Fruit fly (Drosophila melanogaster): ENCODE measurements around the gene gl.

gl gene

DNA sequence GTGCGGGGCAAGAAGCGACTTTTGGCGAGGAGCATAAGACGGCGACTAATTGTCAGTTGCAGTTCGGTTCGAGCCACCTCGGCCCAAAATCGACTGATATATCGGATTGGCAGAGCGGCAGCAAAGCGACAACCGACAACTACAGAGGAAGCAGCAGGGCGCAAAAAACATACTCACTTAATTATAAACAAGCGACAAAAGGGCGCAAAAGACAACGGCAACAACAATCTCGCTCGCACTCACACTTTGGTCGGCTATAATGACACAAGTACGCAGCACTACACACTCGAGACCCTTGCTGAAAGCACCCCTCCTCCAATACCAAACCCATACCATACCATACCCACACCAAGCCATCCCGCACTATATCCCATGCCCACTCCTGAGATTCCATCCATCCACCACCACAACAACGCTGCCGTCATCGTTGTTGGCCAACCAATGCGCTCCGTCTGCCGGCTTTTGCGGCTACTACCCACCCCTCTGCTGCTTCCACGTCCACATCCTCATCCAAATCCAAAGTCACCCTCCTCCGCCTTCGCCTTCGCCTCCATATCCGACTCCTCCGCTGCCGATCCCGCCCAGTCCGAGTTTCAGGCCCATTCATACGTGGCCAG lies at the start of gene gl:
Gene gl, minus strand, starts transcription at position 51 of the 617 bp plus-strand sequence.
- no peak for TF ChIP-seq ttk (optimal IDR thresholded peaks at IDR 0.05)
- TF ChIP-seq Myc (optimal IDR thresholded peaks at IDR 0.05): no peak
- TF ChIP-seq insv (optimal IDR thresholded peaks at IDR 0.05): no peak
- TF ChIP-seq h (optimal IDR thresholded peaks at IDR 0.05): no peak
- TF ChIP-seq psq (optimal IDR thresholded peaks at IDR 0.05): no peak
- no peak for TF ChIP-seq Sin3A (optimal IDR thresholded peaks at IDR 0.05)

DNA sequence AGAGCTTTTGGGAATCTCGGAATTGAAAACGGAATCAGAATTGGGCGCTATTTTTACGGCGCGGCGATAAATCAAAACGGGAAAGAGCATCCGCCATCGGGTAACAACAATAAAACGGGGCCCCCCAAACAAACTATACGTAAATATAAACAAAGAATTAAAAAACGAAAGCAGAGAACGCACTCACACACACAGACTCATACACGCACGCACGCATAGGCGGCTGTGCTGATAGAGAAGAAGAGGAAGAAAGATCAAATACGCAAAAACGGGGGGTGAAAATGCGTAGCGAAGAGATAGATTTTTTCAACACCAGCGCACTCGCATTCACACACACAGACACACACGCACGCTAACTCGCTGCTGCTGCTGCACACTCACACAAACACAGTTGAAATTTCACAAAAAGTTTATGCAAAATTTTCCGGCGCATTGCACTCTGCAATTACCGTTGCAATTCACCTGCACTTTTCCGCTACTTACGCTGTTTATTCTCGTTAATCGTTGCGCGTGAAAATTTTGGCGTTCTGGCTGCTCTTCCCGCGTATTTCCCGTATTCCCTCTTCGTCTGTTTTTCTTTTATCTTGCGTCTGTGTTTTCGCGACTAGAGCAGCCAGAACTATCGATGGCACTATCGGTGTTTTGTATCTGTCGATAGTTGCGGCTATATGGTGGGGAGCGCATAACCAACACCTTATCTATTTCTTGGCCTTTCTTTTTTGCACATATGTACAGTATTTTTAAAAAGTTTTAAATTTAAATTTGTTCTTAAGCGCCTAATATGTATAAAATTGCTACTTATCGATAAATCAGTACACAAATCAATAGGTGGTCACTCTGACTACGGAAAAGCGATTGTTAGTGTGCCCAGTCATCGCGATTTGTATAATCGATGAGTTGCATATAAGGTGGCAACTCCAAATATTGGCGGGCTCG lies 40.0 kb upstream of the gl start, which contains the start of gene CG31122:
Gene CG31122, minus strand, starts transcription at position 596 of the 936 bp plus-strand sequence.
- peak; percentile 64 for TF ChIP-seq psq (optimal IDR thresholded peaks at IDR 0.05)
- no peak for TF ChIP-seq Myc (optimal IDR thresholded peaks at IDR 0.05)
- TF ChIP-seq insv (optimal IDR thresholded peaks at IDR 0.05): no peak
- TF ChIP-seq Sin3A (optimal IDR thresholded peaks at IDR 0.05): no peak
- TF ChIP-seq ttk (optimal IDR thresholded peaks at IDR 0.05): no peak
- no peak for TF ChIP-seq h (optimal IDR thresholded peaks at IDR 0.05)

DNA sequence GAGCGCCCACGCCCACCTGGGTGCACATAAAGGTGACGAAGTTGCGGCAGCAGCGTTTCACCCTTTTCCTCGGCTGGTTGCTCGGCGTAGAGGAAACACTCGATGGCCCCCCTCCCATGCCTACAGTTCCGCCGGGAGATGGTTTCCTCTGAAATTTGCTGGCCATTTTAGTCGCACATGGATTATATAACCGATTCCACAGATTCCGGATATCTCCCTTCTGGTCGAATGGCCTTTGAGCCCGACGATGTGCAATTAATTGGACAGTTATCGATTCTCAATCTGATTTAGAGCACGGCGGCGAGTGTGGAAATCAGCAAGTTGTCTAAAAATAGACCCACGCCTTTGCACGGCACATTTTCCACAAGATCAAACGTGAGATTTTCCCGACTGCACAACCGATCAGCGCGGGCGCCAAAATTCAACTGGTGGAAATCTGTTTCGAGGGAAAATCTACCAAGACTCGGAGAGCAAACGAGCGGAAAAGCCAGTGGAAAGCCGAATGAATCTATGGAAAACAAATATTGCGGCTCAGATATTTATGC lies 38.7 kb upstream of the gl start, which contains the start of gene CG10864:
Gene CG10864, minus strand, starts transcription at position 427 of the 545 bp plus-strand sequence.
- TF ChIP-seq insv (optimal IDR thresholded peaks at IDR 0.05) (no peak), Sin3A (optimal IDR thresholded peaks at IDR 0.05) (no peak), Myc (optimal IDR thresholded peaks at IDR 0.05) (no peak), psq (optimal IDR thresholded peaks at IDR 0.05) (no peak), ttk (optimal IDR thresholded peaks at IDR 0.05) (no peak), h (optimal IDR thresholded peaks at IDR 0.05) (no peak)

DNA sequence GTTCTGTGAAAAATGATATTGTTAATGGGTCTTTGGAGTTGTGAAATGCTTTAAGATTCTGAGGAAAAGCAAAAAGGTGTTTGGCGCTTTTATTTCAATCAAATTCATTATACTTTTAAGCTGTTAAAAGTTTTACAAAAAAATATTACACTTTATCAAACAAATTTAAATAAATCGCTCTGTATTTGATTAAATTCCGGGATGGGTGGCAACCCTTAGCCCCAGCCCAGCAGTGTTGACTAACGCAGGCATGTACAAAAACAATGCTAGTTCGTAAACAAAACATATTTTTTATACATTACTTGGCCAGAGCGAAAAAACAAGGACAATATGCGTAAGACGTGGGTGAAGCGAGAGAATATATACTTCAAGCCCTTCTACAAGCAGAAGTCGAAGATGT lies 32.2 kb upstream of the gl start, which contains the start of gene CG7685:
Gene CG7685, plus strand, starts transcription at position 228 of the 400 bp plus-strand sequence.
- no peak for TF ChIP-seq ttk (optimal IDR thresholded peaks at IDR 0.05)

DNA sequence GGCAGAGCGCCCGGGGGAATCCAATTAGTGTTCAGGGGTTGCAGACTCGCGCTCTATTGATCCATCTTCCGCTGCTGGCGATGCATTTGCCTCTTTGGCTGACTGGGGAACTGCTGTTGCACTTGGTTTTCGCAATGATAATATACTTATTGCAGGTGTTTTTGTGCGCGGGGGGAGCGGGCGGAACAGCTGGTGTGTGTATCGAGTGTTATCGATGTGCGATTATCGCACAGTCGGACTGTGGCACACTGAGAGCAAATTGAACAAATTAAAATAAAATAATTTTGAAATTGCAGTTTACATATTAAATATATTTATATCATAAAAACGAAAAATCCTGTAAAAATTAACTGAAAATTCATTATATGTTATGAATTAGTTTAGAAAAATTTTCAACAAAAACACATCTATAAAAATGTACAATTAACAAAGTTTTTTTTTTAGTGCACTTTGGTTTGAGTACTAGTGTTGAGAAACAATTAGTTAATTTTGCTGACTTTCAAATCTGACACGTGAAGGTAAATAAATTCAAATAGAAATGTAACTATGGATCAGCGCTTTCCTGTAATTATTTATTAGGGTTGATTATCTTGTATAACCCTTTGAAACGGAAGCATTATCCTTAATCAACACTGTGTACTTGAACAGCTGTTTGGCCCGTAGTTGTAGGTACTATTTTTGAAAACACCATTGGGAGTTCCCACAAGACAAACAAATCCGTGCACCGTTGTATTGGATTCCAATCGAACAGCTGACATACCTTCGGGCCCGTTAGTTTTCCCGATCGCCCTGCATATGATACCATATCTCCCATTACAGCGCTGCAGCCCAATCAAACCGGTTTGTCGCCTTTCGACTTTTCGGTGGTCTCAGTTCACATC lies 30.3 kb upstream of the gl start, which contains the start of the genes Wdr37 and koko:
Gene Wdr37, minus strand, starts transcription at position 168 of the 881 bp plus-strand sequence.
Gene koko, plus strand, starts transcription at position 478 of the 881 bp plus-strand sequence.
- TF ChIP-seq psq (optimal IDR thresholded peaks at IDR 0.05): no peak
- no peak for TF ChIP-seq insv (optimal IDR thresholded peaks at IDR 0.05)
- TF ChIP-seq Sin3A (optimal IDR thresholded peaks at IDR 0.05): no peak
- TF ChIP-seq ttk (optimal IDR thresholded peaks at IDR 0.05): no peak
- no peak for TF ChIP-seq h (optimal IDR thresholded peaks at IDR 0.05)
- no peak for TF ChIP-seq Myc (optimal IDR thresholded peaks at IDR 0.05)

DNA sequence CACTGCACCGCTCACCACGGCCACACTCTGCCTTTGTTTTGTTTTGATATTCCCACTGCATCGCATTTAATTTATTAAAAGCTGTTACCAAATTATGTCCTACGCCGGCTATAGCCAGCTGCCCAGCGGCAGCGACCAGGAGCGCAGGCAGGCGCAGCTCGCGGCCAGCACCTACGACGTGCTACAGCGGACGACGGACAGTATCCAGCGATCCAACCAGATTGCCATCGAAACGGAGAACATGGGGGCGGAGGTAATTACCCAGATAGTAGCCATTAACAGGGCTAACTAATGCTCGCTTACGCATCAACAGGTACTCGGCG lies 27.1 kb upstream of the gl start:
- TF ChIP-seq Myc (optimal IDR thresholded peaks at IDR 0.05) (no peak), h (optimal IDR thresholded peaks at IDR 0.05) (no peak), psq (optimal IDR thresholded peaks at IDR 0.05) (no peak)

DNA sequence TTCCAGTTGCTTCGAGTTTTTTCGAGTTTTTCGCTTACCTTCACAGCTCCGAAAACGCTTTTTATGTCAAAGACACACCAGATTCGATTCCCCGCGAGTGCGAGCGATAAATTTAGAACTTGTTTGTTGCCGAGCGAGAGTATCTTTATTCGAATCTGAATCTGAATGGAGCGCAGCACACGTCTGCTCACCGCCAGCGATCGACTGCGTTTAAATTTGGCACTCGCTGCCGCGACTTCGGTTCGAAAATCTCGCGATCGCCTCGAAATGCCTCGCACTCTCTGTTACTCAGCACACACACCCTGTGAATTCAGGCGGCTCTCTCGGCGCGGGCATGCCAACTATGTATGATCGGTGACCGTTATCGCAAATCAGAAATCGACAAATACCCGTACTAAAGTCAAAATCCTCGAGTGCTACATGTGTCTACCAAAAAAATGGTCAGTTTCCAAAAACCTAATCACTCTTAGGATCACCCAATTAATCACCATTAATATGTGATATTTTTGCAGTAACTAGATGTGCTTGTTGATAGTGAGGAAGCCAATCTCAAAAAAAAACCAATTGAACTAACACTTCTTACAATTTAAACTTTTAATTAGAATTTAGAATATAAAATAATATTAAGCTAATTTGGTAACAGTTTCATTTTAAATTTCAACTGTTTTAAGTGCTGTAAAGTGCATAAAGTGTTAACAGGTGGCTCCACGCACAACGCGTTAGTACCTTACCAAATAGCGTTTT lies 26.6 kb upstream of the gl start, which contains the start of gene Vha100-2:
Gene Vha100-2, minus strand, starts transcription at position 216 of the 744 bp plus-strand sequence.
- TF ChIP-seq h (optimal IDR thresholded peaks at IDR 0.05) (no peak), psq (optimal IDR thresholded peaks at IDR 0.05) (no peak), Myc (optimal IDR thresholded peaks at IDR 0.05) (no peak), insv (optimal IDR thresholded peaks at IDR 0.05) (no peak), Sin3A (optimal IDR thresholded peaks at IDR 0.05) (no peak), ttk (optimal IDR thresholded peaks at IDR 0.05) (no peak)

DNA sequence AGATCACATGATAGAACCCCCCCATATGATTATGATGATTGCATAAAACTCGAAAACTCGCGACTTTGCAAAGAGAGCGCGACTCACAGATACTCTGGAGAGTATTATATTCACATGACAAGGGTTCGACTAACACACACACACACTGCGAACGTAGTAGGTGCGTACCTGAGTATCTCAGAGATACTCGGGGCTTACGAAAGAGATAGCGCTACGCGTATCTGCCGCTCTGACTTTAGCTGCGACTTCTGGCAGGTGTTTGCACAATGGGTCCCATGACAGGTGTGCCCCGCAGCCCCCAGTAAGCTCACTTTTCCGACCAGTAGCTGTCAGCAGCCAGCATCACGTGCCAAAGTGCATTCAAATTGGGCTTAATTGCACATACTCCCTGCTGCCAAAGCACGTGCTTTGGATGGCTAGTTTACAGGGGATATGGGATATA lies 25.9 kb upstream of the gl start:
- TF ChIP-seq psq (optimal IDR thresholded peaks at IDR 0.05): peak; percentile 3
- TF ChIP-seq Myc (optimal IDR thresholded peaks at IDR 0.05): no peak

DNA sequence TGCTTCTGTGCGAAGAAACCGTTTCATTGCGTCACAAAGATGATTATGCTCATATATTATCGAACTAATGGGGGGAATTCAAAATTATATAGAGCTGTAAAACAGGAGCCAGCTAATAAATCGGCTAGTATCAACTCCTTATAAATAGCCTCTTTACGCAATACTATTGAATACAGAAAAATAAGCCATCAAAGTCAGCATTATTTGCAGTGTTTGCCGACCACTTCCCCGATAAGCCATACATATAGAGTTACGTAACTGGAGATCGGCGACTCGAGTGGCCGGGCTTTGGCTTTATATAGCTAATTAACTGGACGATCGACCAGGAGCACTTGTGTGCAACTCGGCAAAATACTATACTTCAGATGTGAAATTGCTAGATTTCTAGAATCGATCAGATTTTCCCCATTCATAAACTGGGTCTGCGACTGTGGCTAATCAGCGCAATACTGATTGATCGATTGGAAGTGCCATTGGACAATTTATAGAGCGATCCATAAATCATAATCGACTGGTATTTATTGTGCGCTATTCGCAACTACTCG lies 25.4 kb upstream of the gl start:
- no peak for TF ChIP-seq h (optimal IDR thresholded peaks at IDR 0.05)

DNA sequence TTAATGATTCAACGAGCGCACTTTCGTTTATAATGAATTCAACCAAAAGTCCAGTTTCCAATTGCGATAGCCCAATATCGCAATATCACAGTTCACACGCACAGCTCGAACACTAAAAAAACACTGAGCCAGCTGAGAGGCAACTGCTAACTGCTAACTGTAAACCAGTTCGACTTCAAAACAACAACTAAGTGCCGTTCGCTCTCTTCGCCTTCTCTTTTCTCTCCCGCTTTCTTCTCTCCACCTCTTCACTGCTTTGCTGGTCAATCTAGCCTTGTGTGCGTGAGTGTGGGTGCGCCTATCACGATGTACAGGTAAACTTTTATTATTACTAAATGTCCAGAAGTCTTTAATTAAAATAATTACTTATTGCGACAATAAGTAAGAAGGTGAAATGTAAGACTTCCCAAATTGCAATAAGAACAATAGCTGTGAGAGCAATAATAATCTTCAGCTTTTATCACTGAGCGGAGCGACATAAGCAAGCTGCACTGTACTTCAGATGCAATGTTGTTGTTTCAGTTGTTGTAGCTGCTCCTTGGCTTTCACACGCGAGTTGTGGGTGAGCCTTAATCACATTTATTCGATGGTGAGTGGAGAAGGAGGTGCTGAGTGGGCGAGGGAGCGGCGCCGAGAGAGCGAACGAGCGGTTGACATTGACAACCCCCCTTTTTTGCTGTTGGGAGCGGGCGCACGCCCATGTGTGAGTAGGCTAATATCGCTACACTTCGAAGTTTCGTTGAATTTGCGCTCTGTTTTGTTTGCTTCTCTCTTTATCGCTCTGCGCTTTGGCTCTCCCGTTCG lies 24.5 kb upstream of the gl start, which contains the start of gene Vti1b:
Gene Vti1b, plus strand, starts transcription at position 195 of the 804 bp plus-strand sequence.
- no peak for TF ChIP-seq psq (optimal IDR thresholded peaks at IDR 0.05)
- no peak for TF ChIP-seq insv (optimal IDR thresholded peaks at IDR 0.05)
- TF ChIP-seq ttk (optimal IDR thresholded peaks at IDR 0.05): no peak
- no peak for TF ChIP-seq Sin3A (optimal IDR thresholded peaks at IDR 0.05)
- TF ChIP-seq h (optimal IDR thresholded peaks at IDR 0.05): no peak
- no peak for TF ChIP-seq Myc (optimal IDR thresholded peaks at IDR 0.05)

Measured in Kc167 (cell line).